Fruit fly (Drosophila melanogaster): ENCODE results near the gene CG4174.

DNA sequence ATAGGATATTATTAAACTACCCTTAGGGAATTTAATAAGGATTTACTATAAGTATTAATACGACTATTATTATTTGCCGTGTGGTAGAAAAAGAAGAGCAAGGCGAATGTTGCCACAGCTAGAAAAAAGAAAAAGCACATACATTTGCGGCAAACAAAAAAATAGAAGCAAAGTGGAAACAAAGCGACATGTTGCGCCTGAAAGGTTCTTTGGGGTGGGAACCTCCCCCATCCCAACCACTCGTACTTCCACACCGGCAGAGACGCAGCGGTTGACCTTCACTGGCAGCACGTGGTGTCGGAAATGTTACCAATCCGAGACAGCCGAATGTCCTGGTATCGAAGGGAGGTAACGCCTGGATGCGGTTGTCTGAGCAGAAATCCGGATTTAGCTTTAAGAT lies 19.6 kb upstream of the CG4174 start:
- no peak for TF ChIP-seq CG14711 (tag; optimal IDR thresholded peaks at IDR 0.05)
- no peak for TF ChIP-seq bab1 (GFP tag; optimal IDR thresholded peaks at IDR 0.05)
- TF ChIP-seq ovo (GFP tag; optimal IDR thresholded peaks at IDR 0.05) = no peak
- no peak for TF ChIP-seq CG33017 (tag; optimal IDR thresholded peaks at IDR 0.05)
- TF ChIP-seq cnc (optimal IDR thresholded peaks at IDR 0.05) = no peak
- no peak for TF ChIP-seq CG7045 (GFP tag; optimal IDR thresholded peaks at IDR 0.05)
- TF ChIP-seq CG5204 (GFP tag; optimal IDR thresholded peaks at IDR 0.05) = no peak
- no peak for TF ChIP-seq tj (GFP tag; optimal IDR thresholded peaks at IDR 0.05)
- no peak for TF ChIP-seq Crg-1 (GFP tag; optimal IDR thresholded peaks at IDR 0.05)

Data from whole organism, adult.